Fruit fly (Drosophila melanogaster) whole organism, adult: Measurements from ENCODE around the gene Mtr4.
A peak's percentile ranks its signal among the peaks of the same experiment; 100 is the strongest.

Experiments used
- CG11617 ChIP-seq: fragments of 200-800 bp; sonication (Bioruptor generic); optimal IDR thresholded peaks from 2 replicates; lab custom pipeline; 2017; ENCODE audit warnings: mild to moderate bottlenecking, missing biosample characterization, missing genetic modification reagents, missing genetic modification characterization
- CG12768 ChIP-seq: fragments of 200-800 bp; sonication (Bioruptor generic); optimal IDR thresholded peaks from 2 replicates; lab custom pipeline; 2017; ENCODE audit warnings: missing biosample characterization, missing genetic modification characterization, mild to moderate bottlenecking, moderate library complexity, missing genetic modification reagents
- CG14711 ChIP-seq: fragments of 200-800 bp; sonication (Bioruptor generic); optimal IDR thresholded peaks from 2 replicates; lab custom pipeline; 2018; ENCODE audit warnings: missing biosample characterization, mild to moderate bottlenecking, missing genetic modification characterization, moderate library complexity
- CG1620 ChIP-seq: fragments of 200-800 bp; sonication (Bioruptor generic); optimal IDR thresholded peaks from 2 replicates; lab custom pipeline; 2016; ENCODE audit warnings: missing biosample characterization, missing genetic modification characterization
- CG33017 ChIP-seq: fragments of 200-800 bp; sonication (Bioruptor generic); optimal IDR thresholded peaks from 2 replicates; lab custom pipeline; 2018; ENCODE audit warnings: missing biosample characterization, mild to moderate bottlenecking, missing genetic modification characterization, moderate library complexity
- CG5204 ChIP-seq: fragments of 200-800 bp; sonication (Bioruptor generic); optimal IDR thresholded peaks from 2 replicates; lab custom pipeline; 2016; ENCODE audit warnings: missing biosample characterization, missing genetic modification characterization
- CG7045 ChIP-seq: fragments of 200-800 bp; sonication (Bioruptor generic); optimal IDR thresholded peaks from 2 replicates; lab custom pipeline; 2017; ENCODE audit warnings: missing biosample characterization, mild to moderate bottlenecking, missing genetic modification characterization
- CG7101 ChIP-seq: fragments of 200-800 bp; sonication (Bioruptor generic); optimal IDR thresholded peaks from 2 replicates; lab custom pipeline; 2018; ENCODE audit warnings: missing biosample characterization, mild to moderate bottlenecking, missing genetic modification characterization, moderate library complexity
- Clk ChIP-seq: fragments of 200-800 bp; sonication (Bioruptor generic); optimal IDR thresholded peaks from 2 replicates; lab custom pipeline; 2017; ENCODE audit warnings: missing biosample characterization, missing genetic modification characterization
- Crg-1 ChIP-seq: fragments of 200-800 bp; sonication (Bioruptor generic); optimal IDR thresholded peaks from 2 replicates; lab custom pipeline; 2016; ENCODE audit warnings: missing biosample characterization, missing genetic modification characterization
- Hr96 ChIP-seq: fragments of 200-800 bp; sonication (Bioruptor generic); optimal IDR thresholded peaks from 2 replicates; lab custom pipeline; 2016; ENCODE audit warnings: missing biosample characterization, missing genetic modification characterization
- Mnt ChIP-seq: fragments of 200-800 bp; sonication (Bioruptor generic); optimal IDR thresholded peaks from 2 replicates; lab custom pipeline; 2016; ENCODE audit warnings: missing biosample characterization, mild to moderate bottlenecking, missing genetic modification characterization
- bab1 ChIP-seq: fragments of 200-800 bp; sonication (Bioruptor generic); optimal IDR thresholded peaks from 3 replicates; lab custom pipeline; 2019; ENCODE audit warnings: missing biosample characterization, mild to moderate bottlenecking, missing genetic modification characterization, moderate library complexity
- cic ChIP-seq: fragments of 200-800 bp; sonication (Bioruptor generic); optimal IDR thresholded peaks from 2 replicates; lab custom pipeline; 2017; ENCODE audit warnings: missing biosample characterization, mild to moderate bottlenecking, missing genetic modification characterization, moderate library complexity
- cnc ChIP-seq, 2 experiments: fragments of >200 bp; optimal IDR thresholded peaks; 2 replicates each; lab custom pipeline; 2017
- kay ChIP-seq: fragments of 200-800 bp; sonication (Bioruptor generic); peaks from one replicate; lab custom pipeline; 2016; ENCODE audit warnings: missing biosample characterization, missing genetic modification characterization, borderline replicate concordance
- ovo ChIP-seq: fragments of 200-800 bp; sonication (Bioruptor generic); optimal IDR thresholded peaks from 2 replicates; lab custom pipeline; 2016; ENCODE audit warnings: missing biosample characterization, missing genetic modification characterization
- pad ChIP-seq: fragments of 200-800 bp; sonication (Bioruptor generic); optimal IDR thresholded peaks from 3 replicates; lab custom pipeline; 2017; ENCODE audit warnings: missing biosample characterization, missing genetic modification characterization, mild to moderate bottlenecking, moderate library complexity, missing genetic modification reagents
- tj ChIP-seq: fragments of 200-800 bp; sonication (Bioruptor generic); optimal IDR thresholded peaks from 3 replicates; lab custom pipeline; 2017; ENCODE audit warnings: missing biosample characterization, mild to moderate bottlenecking, missing genetic modification characterization, moderate library complexity
- toe ChIP-seq: fragments of 200-800 bp; sonication (Bioruptor generic); optimal IDR thresholded peaks from 2 replicates; lab custom pipeline; 2016; ENCODE audit warnings: missing biosample characterization, missing genetic modification characterization

The Mtr4 gene

dm6 chr2L:15747394-15748260 lies 4.4 kb upstream of the Mtr4 start, which contains the start of gene CycE:
Gene CycE, minus strand, starts transcription at chr2L:15748150.
- TF ChIP-seq tj (GFP tag; lab: Kevin White, UChicago): no peak
- TF ChIP-seq CG11617 (GFP tag; lab: Kevin White, UChicago): no peak
- no peak for TF ChIP-seq kay (GFP tag; lab: Kevin White, UChicago)
- TF ChIP-seq CG12768 (GFP tag; lab: Kevin White, UChicago): peak; percentile 5
- no peak for TF ChIP-seq Crg-1 (GFP tag; lab: Kevin White, UChicago)
- TF ChIP-seq bab1 (GFP tag; lab: Kevin White, UChicago): peak; percentile 0

dm6 chr2L:15748261-15748553 lies 3.9 kb upstream of the Mtr4 start:
- TF ChIP-seq CG33017 (tag; lab: Kevin White, UChicago): no peak
- TF ChIP-seq pad (GFP tag; lab: Kevin White, UChicago): no peak
- no peak for TF ChIP-seq bab1 (GFP tag; lab: Kevin White, UChicago)
- TF ChIP-seq CG11617 (GFP tag; lab: Kevin White, UChicago): no peak
- TF ChIP-seq CG12768 (GFP tag; lab: Kevin White, UChicago): no peak
- TF ChIP-seq cnc (optimal IDR thresholded peaks at IDR 0.05; lab: Kevin White, UChicago): no peak
- TF ChIP-seq CG7045 (GFP tag; lab: Kevin White, UChicago): no peak
- TF ChIP-seq Mnt (GFP tag; lab: Kevin White, UChicago): no peak
- no peak for TF ChIP-seq kay (GFP tag; lab: Kevin White, UChicago)
- TF ChIP-seq CG14711: no peak
- TF ChIP-seq ovo (GFP tag; lab: Kevin White, UChicago): no peak

dm6 chr2L:15749313-15749712 lies 2.8 kb upstream of the Mtr4 start:
- TF ChIP-seq CG1620 (no peak), kay (GFP tag; lab: Kevin White, UChicago) (no peak), tj (GFP tag; lab: Kevin White, UChicago) (peak; percentile 99), Hr96 (GFP tag; lab: Kevin White, UChicago) (no peak), bab1 (GFP tag; lab: Kevin White, UChicago) (peak; percentile 35)

DNA sequence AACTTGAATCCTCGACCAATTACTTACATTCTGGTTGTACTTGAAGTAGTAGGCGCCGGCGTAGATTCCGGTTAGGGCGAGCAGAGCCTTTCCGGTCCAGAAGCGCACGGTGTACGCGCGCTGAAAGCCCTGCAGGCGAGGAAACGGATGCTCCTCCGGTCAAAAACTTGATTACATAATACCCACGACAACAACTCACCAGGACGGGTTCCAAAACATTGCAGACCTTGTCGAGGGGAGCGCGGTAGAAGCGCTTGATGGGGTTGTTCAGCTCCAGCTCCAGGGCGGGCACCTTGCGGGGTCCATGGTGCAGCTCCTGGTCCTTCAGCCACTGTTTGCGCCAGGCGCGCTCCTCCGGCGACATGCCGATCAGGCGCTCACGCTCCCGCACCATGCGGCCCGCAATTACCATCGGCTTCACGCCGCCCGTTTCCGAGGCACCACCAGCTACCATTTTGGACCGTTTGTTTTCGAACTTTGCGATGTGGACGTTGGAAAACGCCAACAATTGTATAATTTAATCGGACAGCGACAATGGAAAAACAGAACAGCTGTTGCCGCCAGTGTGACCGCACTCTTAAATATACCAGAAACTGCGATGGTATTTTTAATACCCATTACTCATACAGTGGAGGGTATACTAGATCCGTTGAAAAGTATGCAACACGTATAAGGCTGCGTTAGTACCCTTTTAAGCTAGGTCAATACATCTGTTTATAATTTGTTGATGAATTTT lies 1.4 kb upstream of the Mtr4 start, which contains the start of gene ND-B17:
Gene ND-B17, minus strand, starts transcription at position 556 of the 736 bp plus-strand sequence.
- TF ChIP-seq Clk (no peak), CG1620 (peak; percentile 56), CG33017 (tag; lab: Kevin White, UChicago) (no peak), CG12768 (GFP tag; lab: Kevin White, UChicago) (peak; percentile 18), Mnt (GFP tag; lab: Kevin White, UChicago) (no peak), CG11617 (GFP tag; lab: Kevin White, UChicago) (no peak), cic (GFP tag; lab: Kevin White, UChicago) (no peak), pad (GFP tag; lab: Kevin White, UChicago) (peak; percentile 23), tj (GFP tag; lab: Kevin White, UChicago) (no peak), cnc (optimal IDR thresholded peaks at IDR 0.05; lab: Kevin White, UChicago) (no peak), toe (GFP tag; lab: Kevin White, UChicago) (peak; percentile 47), Hr96 (GFP tag; lab: Kevin White, UChicago) (peak; percentile 33), CG5204 (GFP tag; lab: Kevin White, UChicago) (no peak), bab1 (GFP tag; lab: Kevin White, UChicago) (peak; percentile 29), kay (GFP tag; lab: Kevin White, UChicago) (no peak), Crg-1 (GFP tag; lab: Kevin White, UChicago) (no peak), ovo (GFP tag; lab: Kevin White, UChicago) (no peak), CG14711 (no peak), CG7101 (tag; lab: Kevin White, UChicago) (no peak), CG7045 (GFP tag; lab: Kevin White, UChicago) (no peak)

- no peak for TF ChIP-seq cic (GFP tag; lab: Kevin White, UChicago)
- no peak for TF ChIP-seq cnc (optimal IDR thresholded peaks at IDR 0.05; lab: Kevin White, UChicago)
- TF ChIP-seq Mnt (GFP tag; lab: Kevin White, UChicago): no peak
- no peak for TF ChIP-seq CG12768 (GFP tag; lab: Kevin White, UChicago)
- no peak for TF ChIP-seq kay (GFP tag; lab: Kevin White, UChicago)
- no peak for TF ChIP-seq pad (GFP tag; lab: Kevin White, UChicago)
- no peak for TF ChIP-seq CG1620
- no peak for TF ChIP-seq Crg-1 (GFP tag; lab: Kevin White, UChicago)
- no peak for TF ChIP-seq tj (GFP tag; lab: Kevin White, UChicago)
- no peak for TF ChIP-seq Clk
- no peak for TF ChIP-seq Hr96 (GFP tag; lab: Kevin White, UChicago)
- no peak for TF ChIP-seq CG11617 (GFP tag; lab: Kevin White, UChicago)
- no peak for TF ChIP-seq ovo (GFP tag; lab: Kevin White, UChicago)
- no peak for TF ChIP-seq CG7101 (tag; lab: Kevin White, UChicago)
- no peak for TF ChIP-seq toe (GFP tag; lab: Kevin White, UChicago)
These were observed 856 bp upstream of the Mtr4 start for dm6 chr2L:15751259-15751555.

dm6 chr2L:15760666-15761065 lies 8.6 kb downstream of the Mtr4 start:
- no peak for TF ChIP-seq CG7045 (GFP tag; lab: Kevin White, UChicago)
- TF ChIP-seq Hr96 (GFP tag; lab: Kevin White, UChicago): no peak
- no peak for TF ChIP-seq CG11617 (GFP tag; lab: Kevin White, UChicago)
- TF ChIP-seq tj (GFP tag; lab: Kevin White, UChicago): no peak
- TF ChIP-seq CG12768 (GFP tag; lab: Kevin White, UChicago): no peak
- TF ChIP-seq CG7101 (tag; lab: Kevin White, UChicago): no peak
- no peak for TF ChIP-seq bab1 (GFP tag; lab: Kevin White, UChicago)
- no peak for TF ChIP-seq cnc (optimal IDR thresholded peaks at IDR 0.05; lab: Kevin White, UChicago)
- no peak for TF ChIP-seq Crg-1 (GFP tag; lab: Kevin White, UChicago)
- TF ChIP-seq CG14711: no peak
- no peak for TF ChIP-seq cic (GFP tag; lab: Kevin White, UChicago)
- no peak for TF ChIP-seq CG5204 (GFP tag; lab: Kevin White, UChicago)
- TF ChIP-seq ovo (GFP tag; lab: Kevin White, UChicago): no peak
